Worm (Caenorhabditis elegans): ENCODE measurements around the gene nhr-78.

DNA sequence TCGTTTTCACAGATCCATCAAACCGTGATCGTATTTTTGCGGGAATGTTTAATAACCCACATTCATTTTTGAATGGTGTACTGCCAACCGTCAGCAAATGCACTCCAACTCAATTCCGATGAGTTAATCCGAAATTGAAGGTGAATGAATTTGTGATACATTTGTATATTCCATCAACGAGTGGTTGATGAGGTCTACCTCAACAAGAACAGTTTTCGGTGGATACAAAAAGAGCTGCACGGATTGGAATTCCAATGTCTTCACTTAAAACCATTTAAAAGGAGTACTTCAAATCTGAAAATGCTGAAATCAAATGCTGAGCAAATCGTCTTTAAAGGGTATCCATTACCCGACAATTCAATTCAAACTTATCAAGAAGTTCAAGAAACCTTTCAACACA lies 11.6 kb upstream of the nhr-78 start, which contains the start of gene F15E6.5:
- TF ChIP-seq gei-8 (GFP tag; optimal IDR thresholded peaks at IDR 0.05) (no peak), nhr-11 (tag; optimal IDR thresholded peaks at IDR 0.05) (no peak), nhr-76 (tag; optimal IDR thresholded peaks at IDR 0.05) (no peak)
